Worm (Caenorhabditis elegans) whole organism, L1 larva: Measurements from ENCODE around the gene kcnl-4.

Experiments used
- C16A3.4 ChIP-seq: fragments of 150-350 bp; optimal IDR thresholded peaks from 2 replicates; lab custom pipeline; 2014; ENCODE audit warnings: missing biosample characterization, missing genetic modification characterization
- Y116A8C.19 ChIP-seq: sonication (generic microtip); optimal IDR thresholded peaks from 2 replicates; lab custom pipeline; 2016; ENCODE audit warnings: missing compliant biosample characterization, missing genetic modification characterization, borderline replicate concordance
- aha-1 ChIP-seq: fragments of 150-350 bp; optimal IDR thresholded peaks from 2 replicates; lab custom pipeline; 2014; ENCODE audit warnings: missing biosample characterization, missing genetic modification characterization
- aly-2 ChIP-seq: fragments of 150-350 bp; optimal IDR thresholded peaks from 2 replicates; lab custom pipeline; 2014; ENCODE audit warnings: missing biosample characterization, missing genetic modification characterization
- ama-1 ChIP-seq: fragments of 150-350 bp; optimal IDR thresholded peaks from 2 replicates; lab custom pipeline; 2014
- ceh-63 ChIP-seq: fragments of 200-800 bp; sonication (Bioruptor generic); optimal IDR thresholded peaks from 2 replicates; lab custom pipeline; 2018; ENCODE audit warnings: mild to moderate bottlenecking, missing genetic modification characterization, missing compliant biosample characterization
- ceh-90 ChIP-seq: sonication (generic microtip); optimal IDR thresholded peaks from 2 replicates; lab custom pipeline; 2016; ENCODE audit warnings: missing genetic modification characterization, missing compliant biosample characterization
- dsc-1 ChIP-seq: sonication (generic microtip); optimal IDR thresholded peaks from 2 replicates; lab custom pipeline; 2016; ENCODE audit warnings: mild to moderate bottlenecking, missing genetic modification characterization, missing compliant biosample characterization
- egl-27 ChIP-seq, 2 experiments: fragments of 150-350 bp in 1 of 2; sonication (generic microtip); optimal IDR thresholded peaks; 3 replicates each; lab custom pipeline; 2017 to 2018; ENCODE audit warnings: missing biosample characterization in 2 of 2, missing genetic modification characterization in 2 of 2, missing genetic modification reagents in 2 of 2
- elt-2 ChIP-seq: sonication (generic microtip); optimal IDR thresholded peaks from 2 replicates; lab custom pipeline; 2016; ENCODE audit warnings: missing genetic modification characterization, mild to moderate bottlenecking, inconsistent platforms, missing compliant biosample characterization, missing genetic modification reagents
- ets-5 ChIP-seq: fragments of 200-800 bp; sonication (Bioruptor generic); IDR thresholded peaks from 2 replicates; pipeline ENCODE4 v1.3.6; 2022; ENCODE audit warnings: missing genetic modification characterization, missing compliant biosample characterization
- fkh-10 ChIP-seq: sonication (generic microtip); optimal IDR thresholded peaks from 2 replicates; lab custom pipeline; 2017; ENCODE audit warnings: missing biosample characterization, missing genetic modification reagents, missing genetic modification characterization
- fkh-8 ChIP-seq: sonication (generic microtip); optimal IDR thresholded peaks from 2 replicates; lab custom pipeline; 2016; ENCODE audit warnings: mild to moderate bottlenecking, missing genetic modification characterization, missing compliant biosample characterization
- grh-1 ChIP-seq: fragments of 200-800 bp; sonication (Bioruptor generic); IDR thresholded peaks from 2 replicates; pipeline ENCODE4 v1.3.6; 2022; ENCODE audit warnings: missing genetic modification reagents, missing genetic modification characterization, missing compliant biosample characterization
- isw-1 ChIP-seq: fragments of 200-800 bp; sonication (Bioruptor generic); IDR thresholded peaks from 2 replicates; pipeline ENCODE4 v1.3.6; 2022; ENCODE audit warnings: missing genetic modification characterization, missing compliant biosample characterization
- jun-1 ChIP-seq: fragments of 150-350 bp; optimal IDR thresholded peaks from 2 replicates; lab custom pipeline; 2014; ENCODE audit warnings: missing biosample characterization, missing genetic modification reagents, missing genetic modification characterization
- lin-14 ChIP-seq: fragments of 200-800 bp; sonication (Bioruptor generic); optimal IDR thresholded peaks from 2 replicates; lab custom pipeline; 2018; ENCODE audit warnings: mild to moderate bottlenecking, missing genetic modification characterization, moderate library complexity, missing compliant biosample characterization
- lin-15B ChIP-seq: fragments of 150-350 bp; sonication (generic microtip); optimal IDR thresholded peaks from 3 replicates; lab custom pipeline; 2014; ENCODE audit warnings: missing biosample characterization, missing genetic modification characterization
- lin-39 ChIP-seq: fragments of 150-350 bp; optimal IDR thresholded peaks from 2 replicates; lab custom pipeline; 2014; ENCODE audit warnings: missing biosample characterization, missing genetic modification reagents, missing genetic modification characterization
- mdl-1 ChIP-seq, 2 experiments: fragments of 150-350 bp; optimal IDR thresholded peaks; 2 replicates each; lab custom pipeline; 2014 to 2017; ENCODE audit warnings: missing biosample characterization in 2 of 2, missing genetic modification characterization in 2 of 2, inconsistent platforms in 1 of 2
- mef-2 ChIP-seq: fragments of 150-350 bp; optimal IDR thresholded peaks from 2 replicates; lab custom pipeline; 2014; ENCODE audit warnings: missing biosample characterization, missing genetic modification characterization
- nhr-11 ChIP-seq: fragments of 150-350 bp; optimal IDR thresholded peaks from 2 replicates; lab custom pipeline; 2014; ENCODE audit warnings: missing biosample characterization, missing genetic modification characterization
- nhr-12 ChIP-seq: sonication (generic microtip); optimal IDR thresholded peaks from 2 replicates; lab custom pipeline; 2017; ENCODE audit warnings: missing biosample characterization, missing genetic modification characterization
- nhr-20 ChIP-seq: sonication (generic microtip); optimal IDR thresholded peaks from 2 replicates; lab custom pipeline; 2016; ENCODE audit warnings: mild to moderate bottlenecking, missing genetic modification characterization, missing compliant biosample characterization
- nhr-237 ChIP-seq: fragments of 150-350 bp; optimal IDR thresholded peaks from 2 replicates; lab custom pipeline; 2014; ENCODE audit warnings: missing biosample characterization, missing genetic modification characterization
- nhr-47 ChIP-seq: sonication (generic microtip); optimal IDR thresholded peaks from 2 replicates; lab custom pipeline; 2016; ENCODE audit warnings: mild to moderate bottlenecking, missing genetic modification characterization, moderate library complexity, missing compliant biosample characterization
- nhr-71 ChIP-seq: sonication (generic microtip); optimal IDR thresholded peaks from 2 replicates; lab custom pipeline; 2016; ENCODE audit warnings: mild to moderate bottlenecking, missing genetic modification characterization, moderate library complexity, missing compliant biosample characterization
- nhr-77 ChIP-seq: fragments of 150-350 bp; optimal IDR thresholded peaks from 2 replicates; lab custom pipeline; 2014; ENCODE audit warnings: missing biosample characterization, missing genetic modification characterization
- snpc-4 ChIP-seq: fragments of 150-350 bp; optimal IDR thresholded peaks from 2 replicates; lab custom pipeline; 2014; ENCODE audit warnings: missing biosample characterization, missing genetic modification characterization
- sptf-1 ChIP-seq: fragments of 150-350 bp; optimal IDR thresholded peaks from 2 replicates; lab custom pipeline; 2014; ENCODE audit warnings: missing biosample characterization, missing genetic modification characterization
- sup-37 ChIP-seq: fragments of 200-800 bp; sonication (Bioruptor generic); optimal IDR thresholded peaks from 2 replicates; lab custom pipeline; 2018; ENCODE audit warnings: mild to moderate bottlenecking, missing genetic modification characterization, missing compliant biosample characterization
- tlp-1 ChIP-seq: fragments of 150-350 bp; optimal IDR thresholded peaks from 2 replicates; lab custom pipeline; 2014; ENCODE audit warnings: missing biosample characterization, missing genetic modification characterization
- unc-130 ChIP-seq: fragments of 150-350 bp; optimal IDR thresholded peaks from 2 replicates; lab custom pipeline; 2017; ENCODE audit warnings: missing biosample characterization, missing genetic modification characterization, inconsistent platforms
- unc-30 ChIP-seq: sonication (generic microtip); optimal IDR thresholded peaks from 2 replicates; lab custom pipeline; 2017; ENCODE audit warnings: missing biosample characterization, missing genetic modification characterization
- unc-62 ChIP-seq: fragments of 150-350 bp; optimal IDR thresholded peaks from 2 replicates; lab custom pipeline; 2014; ENCODE audit warnings: missing biosample characterization, missing genetic modification reagents, missing genetic modification characterization
- unc-98 ChIP-seq: fragments of 200-800 bp; sonication (Bioruptor generic); IDR thresholded peaks from 2 replicates; pipeline ENCODE4 v1.3.6; 2022; ENCODE audit warnings: missing genetic modification characterization, missing compliant biosample characterization
- zag-1 ChIP-seq: fragments of 150-350 bp; optimal IDR thresholded peaks from 2 replicates; lab custom pipeline; 2014; ENCODE audit warnings: missing biosample characterization, missing genetic modification characterization
- zip-4 ChIP-seq: fragments of 200-800 bp; sonication (Bioruptor generic); optimal IDR thresholded peaks from 2 replicates; lab custom pipeline; 2018; ENCODE audit warnings: mild to moderate bottlenecking, missing genetic modification characterization, moderate library complexity, missing compliant biosample characterization
- ztf-11 ChIP-seq, 2 experiments: sonication (generic microtip); optimal IDR thresholded peaks; 2 replicates each; lab custom pipeline; 2016 to 2017; ENCODE audit warnings: missing genetic modification characterization in 2 of 2, missing biosample characterization in 1 of 2, missing compliant biosample characterization in 1 of 2
- ztf-4 ChIP-seq: fragments of 150-350 bp; optimal IDR thresholded peaks from 2 replicates; lab custom pipeline; 2014; ENCODE audit warnings: missing biosample characterization, missing genetic modification characterization

kcnl-4 gene

ce11 chrV:14530813-14531212 is at the start of gene kcnl-4:
TSS of gene kcnl-4 (plus strand) at chrV:14531113.
- TF ChIP-seq fkh-10 (GFP tag; lab: Kevin White, UChicago) = no peak
- TF ChIP-seq lin-14 (GFP tag; lab: Kevin White, UChicago) = no peak

DNA sequence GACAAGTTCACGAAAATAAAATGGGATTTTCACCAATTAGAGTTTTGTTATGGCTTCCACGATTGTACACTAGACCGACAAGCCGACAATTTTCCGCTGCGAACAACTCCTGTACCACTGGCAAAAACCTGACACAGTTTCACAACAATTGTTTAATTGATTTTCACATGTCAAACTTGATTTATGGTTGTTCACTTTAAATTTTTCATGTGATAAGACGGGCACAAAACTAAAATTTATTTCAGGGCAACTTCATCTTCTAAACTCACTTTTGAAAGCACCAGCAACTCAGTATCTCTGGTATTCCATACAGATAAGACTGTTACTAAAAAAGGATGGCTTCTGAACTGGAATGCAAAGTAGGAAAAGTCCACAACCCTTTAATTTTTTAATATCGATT is 49.5 kb upstream of the kcnl-4 start, which contains the start of gene R02D5.7:
R02D5.7 (minus strand) TSS at position 101 of the 400 bp plus-strand sequence.
- TF ChIP-seq isw-1 (GFP tag; lab: Robert Waterston, UW) (no peak), aly-2 (tag; lab: Kevin White, UChicago) (no peak), lin-39 (tag; lab: Kevin White, UChicago) (no peak), jun-1 (tag; lab: Kevin White, UChicago) (no peak), nhr-71 (tag; lab: Kevin White, UChicago) (no peak), nhr-11 (tag; lab: Kevin White, UChicago) (no peak), sptf-1 (tag; lab: Kevin White, UChicago) (no peak), grh-1 (GFP tag; lab: Robert Waterston, UW) (no peak), elt-2 (no peak), ceh-90 (no peak), ztf-11 (tag; optimal IDR thresholded peaks at IDR 0.05; lab: Kevin White, UChicago) (no peak), aha-1 (tag; lab: Kevin White, UChicago) (no peak)

- TF ChIP-seq ceh-63 (GFP tag; lab: Kevin White, UChicago) (no peak), tlp-1 (tag; lab: Kevin White, UChicago) (no peak), isw-1 (GFP tag; lab: Robert Waterston, UW) (no peak), sup-37 (no peak), dsc-1 (tag; lab: Kevin White, UChicago) (no peak), ama-1 (no peak), ets-5 (GFP tag; lab: Robert Waterston, UW) (no peak), nhr-77 (no peak), snpc-4 (tag; lab: Kevin White, UChicago) (no peak), ztf-11 (tag; optimal IDR thresholded peaks at IDR 0.05; lab: Kevin White, UChicago) (no peak), nhr-12 (no peak), unc-130 (tag; lab: Kevin White, UChicago) (no peak), zag-1 (tag; lab: Kevin White, UChicago) (no peak), nhr-11 (tag; lab: Kevin White, UChicago) (no peak), unc-30 (tag; lab: Kevin White, UChicago) (no peak), aha-1 (tag; lab: Kevin White, UChicago) (no peak), lin-15B (tag; lab: Kevin White, UChicago) (no peak), unc-62 (no peak), C16A3.4 (tag; lab: Kevin White, UChicago) (no peak), lin-39 (tag; lab: Kevin White, UChicago) (no peak)
- TF ChIP-seq, all 84 proteins: peak for 0
Measured at ce11 chrV:14481987-14482386, 48.9 kb upstream of the kcnl-4 start, which contains the start of gene R02D5.10. TSS of gene R02D5.10 (plus strand) at chrV:14482287.

ce11 chrV:14482728-14483210 is 48.1 kb upstream of the kcnl-4 start, which contains the start of gene R02D5.3:
TSS of gene R02D5.3 (plus strand) at chrV:14483160.
- no peak for TF ChIP-seq nhr-47 (tag; lab: Kevin White, UChicago)
- peak; percentile 34 for TF ChIP-seq elt-2

DNA sequence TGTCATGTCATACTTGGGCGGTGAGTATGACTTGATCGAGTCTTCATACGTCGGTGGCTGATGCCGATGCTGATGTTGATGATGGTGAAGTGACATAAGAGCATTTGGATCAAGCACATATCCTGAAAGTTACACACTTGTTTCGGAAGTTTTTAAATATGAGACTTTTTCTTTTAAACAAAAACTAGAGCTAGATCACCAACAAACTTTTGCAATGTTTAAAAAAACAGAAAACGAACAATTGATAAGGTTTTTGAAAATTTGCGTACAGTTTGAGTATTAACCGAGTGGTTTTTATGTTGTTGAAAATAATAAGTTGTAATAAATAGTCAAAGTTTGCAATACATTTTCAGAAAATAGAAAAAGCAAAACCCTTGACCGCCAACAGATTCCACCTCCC is 46.3 kb upstream of the kcnl-4 start, which contains the start of gene R02D5.4:
R02D5.4 (minus strand) TSS at position 101 of the 400 bp plus-strand sequence.
- TF ChIP-seq unc-98 (GFP tag; lab: Robert Waterston, UW) = no peak
- TF ChIP-seq ets-5 (GFP tag; lab: Robert Waterston, UW) = no peak
- no peak for TF ChIP-seq aha-1 (tag; lab: Kevin White, UChicago)
- no peak for TF ChIP-seq nhr-20 (tag; lab: Kevin White, UChicago)
- TF ChIP-seq Y116A8C.19 (tag; lab: Kevin White, UChicago) = no peak
- no peak for TF ChIP-seq mdl-1 (tag; optimal IDR thresholded peaks at IDR 0.05; lab: Kevin White, UChicago)
- TF ChIP-seq nhr-11 (tag; lab: Kevin White, UChicago) = no peak
- TF ChIP-seq zip-4 (GFP tag; lab: Kevin White, UChicago) = no peak
- no peak for TF ChIP-seq ztf-4 (tag; lab: Kevin White, UChicago)
- no peak for TF ChIP-seq snpc-4 (tag; lab: Kevin White, UChicago)
- no peak for TF ChIP-seq nhr-71 (tag; lab: Kevin White, UChicago)
- TF ChIP-seq egl-27 (tag; optimal IDR thresholded peaks at IDR 0.05; lab: Kevin White, UChicago) = no peak
- no peak for TF ChIP-seq mef-2 (tag; lab: Kevin White, UChicago)
- no peak for TF ChIP-seq fkh-8 (tag; lab: Kevin White, UChicago)
- TF ChIP-seq unc-130 (tag; lab: Kevin White, UChicago) = no peak
- TF ChIP-seq ama-1 = no peak
- TF ChIP-seq aly-2 (tag; lab: Kevin White, UChicago) = no peak
- TF ChIP-seq nhr-237 = no peak
- TF ChIP-seq, all 84 proteins: peak for 0
